Worm (Caenorhabditis elegans): ENCODE measurements around the gene dhs-21.

- TF ChIP-seq W03F9.2 (tag; optimal IDR thresholded peaks at IDR 0.05) = peak; percentile 11
- TF ChIP-seq him-1 (tag; optimal IDR thresholded peaks at IDR 0.05) = no peak
Measured at ce11 chrV:12763291-12763995, 30.0 kb upstream of the dhs-21 start, which contains the start of the genes abcf-1 and scc-3.

Data from whole organism, L4/young adult.